Fruit fly (Drosophila melanogaster) whole organism, embryonic: ENCODE measurements around the gene CG6153.

ENCODE experiments used
- Atf3 ChIP-seq: fragments of 200-800 bp; sonication (Bioruptor generic); optimal IDR thresholded peaks from 3 replicates; lab custom pipeline; 2016; ENCODE audit warnings: missing biosample characterization, missing genetic modification characterization
- BEAF-32 ChIP-seq: fragments of 200-800 bp; sonication (Bioruptor generic); optimal IDR thresholded peaks from 3 replicates; lab custom pipeline; 2017; ENCODE audit warnings: missing biosample characterization, missing genetic modification characterization, mild to moderate bottlenecking, moderate library complexity, missing genetic modification reagents
- CG10431 ChIP-seq: fragments of 200-800 bp; sonication (Bioruptor generic); optimal IDR thresholded peaks from 3 replicates; lab custom pipeline; 2018; ENCODE audit warnings: missing biosample characterization, mild to moderate bottlenecking, missing genetic modification characterization
- CG15514 ChIP-seq: fragments of 200-800 bp; sonication (Bioruptor generic); optimal IDR thresholded peaks from 3 replicates; lab custom pipeline; 2017; ENCODE audit warnings: missing biosample characterization, missing genetic modification characterization, mild to moderate bottlenecking, moderate library complexity, missing genetic modification reagents
- CG16813 ChIP-seq: fragments of 200-800 bp; sonication (Bioruptor generic); IDR thresholded peaks from 3 replicates; pipeline ENCODE4 v1.3.6; 2022; ENCODE audit warnings: missing biosample characterization, missing genetic modification characterization; ENCODE audit not compliant: partially characterized antibody
- CG17912 ChIP-seq: fragments of 200-800 bp; sonication (Bioruptor generic); optimal IDR thresholded peaks from 2 replicates; lab custom pipeline; 2018; ENCODE audit warnings: missing biosample characterization, mild to moderate bottlenecking, missing genetic modification characterization
- CG2712 ChIP-seq: fragments of 200-800 bp; optimal IDR thresholded peaks from 3 replicates; lab custom pipeline; 2019; ENCODE audit warnings: missing biosample characterization, mild to moderate bottlenecking, missing genetic modification characterization, moderate library complexity
- CG31441 ChIP-seq: fragments of 200-800 bp; sonication (Bioruptor generic); IDR thresholded peaks from 2 replicates; pipeline ENCODE4 v1.3.6; 2022; ENCODE audit warnings: missing biosample characterization, missing genetic modification characterization
- CG32532 ChIP-seq: fragments of 200-800 bp; sonication (Bioruptor generic); IDR thresholded peaks from 2 replicates; pipeline ENCODE4 v1.3.6; 2022; ENCODE audit warnings: missing biosample characterization, missing genetic modification characterization
- CG32772 ChIP-seq: fragments of 200-800 bp; sonication (Bioruptor generic); IDR thresholded peaks from 2 replicates; pipeline ENCODE4 v1.3.6; 2022; ENCODE audit warnings: missing biosample characterization, missing genetic modification characterization
- CG34224 ChIP-seq: fragments of 200-800 bp; sonication (Bioruptor generic); IDR thresholded peaks from 3 replicates; pipeline ENCODE4 v1.3.6; 2022; ENCODE audit warnings: missing biosample characterization, missing genetic modification characterization; ENCODE audit not compliant: partially characterized antibody
- CG34376 ChIP-seq: fragments of 200-800 bp; sonication (Bioruptor generic); optimal IDR thresholded peaks from 2 replicates; lab custom pipeline; 2018; ENCODE audit warnings: missing biosample characterization, mild to moderate bottlenecking, missing genetic modification characterization
- CG3847 ChIP-seq: fragments of 200-800 bp; sonication (Bioruptor generic); IDR thresholded peaks from 2 replicates; pipeline ENCODE4 v1.3.6; 2022; ENCODE audit warnings: missing biosample characterization, missing genetic modification characterization
- CG4617 ChIP-seq: fragments of 200-800 bp; sonication (Bioruptor generic); optimal IDR thresholded peaks from 3 replicates; lab custom pipeline; 2016; ENCODE audit warnings: missing biosample characterization, missing genetic modification characterization, borderline replicate concordance
- CG6654 ChIP-seq: fragments of 200-800 bp; sonication (Bioruptor generic); optimal IDR thresholded peaks from 2 replicates; lab custom pipeline; 2017; ENCODE audit warnings: missing biosample characterization, mild to moderate bottlenecking, missing genetic modification characterization
- CG7745 ChIP-seq: fragments of 200-800 bp; sonication (Bioruptor generic); optimal IDR thresholded peaks from 2 replicates; lab custom pipeline; 2018; ENCODE audit warnings: missing biosample characterization, mild to moderate bottlenecking, missing genetic modification characterization, moderate library complexity
- CG8281 ChIP-seq: fragments of 200-800 bp; sonication (Bioruptor generic); optimal IDR thresholded peaks from 2 replicates; lab custom pipeline; 2018; ENCODE audit warnings: missing biosample characterization, mild to moderate bottlenecking, missing genetic modification characterization, moderate library complexity
- CG9437 ChIP-seq: fragments of 200-800 bp; sonication (Bioruptor generic); optimal IDR thresholded peaks from 2 replicates; lab custom pipeline; 2018; ENCODE audit warnings: missing biosample characterization, mild to moderate bottlenecking, missing genetic modification characterization
- CoRest ChIP-seq: fragments of 200-800 bp; sonication (Bioruptor generic); optimal IDR thresholded peaks from 3 replicates; lab custom pipeline; 2018; ENCODE audit warnings: missing biosample characterization, mild to moderate bottlenecking, missing genetic modification characterization, moderate library complexity
- Dad ChIP-seq: fragments of 200-800 bp; sonication (Bioruptor generic); optimal IDR thresholded peaks from 3 replicates; lab custom pipeline; 2016; ENCODE audit warnings: missing biosample characterization, missing genetic modification characterization
- Dp ChIP-seq: fragments of 200-800 bp; sonication (Bioruptor generic); optimal IDR thresholded peaks from 2 replicates; lab custom pipeline; 2018; ENCODE audit warnings: missing biosample characterization, mild to moderate bottlenecking, missing genetic modification characterization, moderate library complexity
- HLH4C ChIP-seq: fragments of 200-800 bp; sonication (Bioruptor generic); IDR thresholded peaks from 3 replicates; pipeline ENCODE4 v1.3.6; 2022; ENCODE audit warnings: missing biosample characterization, missing genetic modification characterization; ENCODE audit not compliant: partially characterized antibody
- HmgZ ChIP-seq: fragments of 200-800 bp; sonication (Bioruptor generic); optimal IDR thresholded peaks from 2 replicates; lab custom pipeline; 2018; ENCODE audit warnings: missing biosample characterization, mild to moderate bottlenecking, missing genetic modification characterization
- Ptx1 ChIP-seq: fragments of 200-800 bp; sonication (Bioruptor generic); IDR thresholded peaks from 2 replicates; pipeline ENCODE4 v1.3.6; 2022; ENCODE audit warnings: missing biosample characterization, missing genetic modification characterization
- Ravus ChIP-seq: fragments of 200-800 bp; sonication (Bioruptor generic); IDR thresholded peaks from 2 replicates; pipeline ENCODE4 v1.3.6; 2022; ENCODE audit warnings: missing biosample characterization, missing genetic modification characterization
- Rfx ChIP-seq: fragments of 200-800 bp; sonication (Bioruptor generic); IDR thresholded peaks from 2 replicates; pipeline ENCODE4 v1.3.6; 2022; ENCODE audit warnings: missing biosample characterization, missing genetic modification characterization
- Spps ChIP-seq: fragments of 200-800 bp; sonication (Bioruptor generic); optimal IDR thresholded peaks from 2 replicates; lab custom pipeline; 2018; ENCODE audit warnings: missing biosample characterization, mild to moderate bottlenecking, missing genetic modification characterization
- Stat92E ChIP-seq, 3 experiments: fragments of >200 bp in 2 of 3; fragments of 200-800 bp in 1 of 3; sonication (Bioruptor generic) in 1 of 3; optimal IDR thresholded peaks; 2 replicates each; lab custom pipeline; 2017 to 2019; ENCODE audit warnings: missing biosample characterization in 3 of 3, missing genetic modification characterization in 3 of 3, mild to moderate bottlenecking in 1 of 3, moderate library complexity in 1 of 3
- Trl ChIP-seq, 3 experiments: fragments of >200 bp in 2 of 3; fragments of 200-800 bp in 1 of 3; sonication (Bioruptor generic) in 1 of 3; optimal IDR thresholded peaks; 2 replicates in 1 of 3; 3 replicates in 2 of 3; lab custom pipeline; 2016 to 2017; ENCODE audit warnings: missing biosample characterization in 1 of 3, missing genetic modification characterization in 1 of 3
- Vsx1 ChIP-seq: fragments of 200-800 bp; sonication (Bioruptor generic); optimal IDR thresholded peaks from 2 replicates; lab custom pipeline; 2017; ENCODE audit warnings: missing biosample characterization, mild to moderate bottlenecking, missing genetic modification characterization, missing genetic modification reagents
- bbx ChIP-seq: fragments of 200-800 bp; sonication (Bioruptor generic); IDR thresholded peaks from 2 replicates; pipeline ENCODE4 v1.3.6; 2022; ENCODE audit warnings: missing biosample characterization, missing genetic modification characterization; ENCODE audit not compliant: partially characterized antibody
- cas ChIP-seq: fragments of 200-800 bp; sonication (Bioruptor generic); IDR thresholded peaks from 2 replicates; pipeline ENCODE4 v1.3.6; 2022; ENCODE audit warnings: missing biosample characterization, missing genetic modification characterization
- hb ChIP-seq: fragments of 200-800 bp; sonication (Bioruptor generic); IDR thresholded peaks from 3 replicates; pipeline ENCODE4 v1.3.6; 2022; ENCODE audit warnings: missing biosample characterization, missing genetic modification characterization; ENCODE audit not compliant: partially characterized antibody
- hth ChIP-seq: fragments of >200 bp; optimal IDR thresholded peaks from 2 replicates; lab custom pipeline; 2017; ENCODE audit warnings: inconsistent platforms
- jumu ChIP-seq: fragments of 200-800 bp; sonication (Bioruptor generic); optimal IDR thresholded peaks from 3 replicates; lab custom pipeline; 2016; ENCODE audit warnings: missing biosample characterization, missing genetic modification characterization
- nerfin-1 ChIP-seq: fragments of 200-800 bp; sonication (Bioruptor generic); optimal IDR thresholded peaks from 3 replicates; lab custom pipeline; 2019; ENCODE audit warnings: missing biosample characterization, mild to moderate bottlenecking, missing genetic modification characterization, moderate library complexity
- onecut ChIP-seq: fragments of 200-800 bp; sonication (Bioruptor generic); IDR thresholded peaks from 2 replicates; pipeline ENCODE4 v1.3.6; 2022; ENCODE audit warnings: missing biosample characterization, missing genetic modification characterization
- phol ChIP-seq: fragments of 200-800 bp; sonication (Bioruptor generic); optimal IDR thresholded peaks from 3 replicates; lab custom pipeline; 2018; ENCODE audit warnings: missing biosample characterization, mild to moderate bottlenecking, missing genetic modification characterization, moderate library complexity
- repo ChIP-seq: fragments of 200-800 bp; sonication (Bioruptor generic); optimal IDR thresholded peaks from 2 replicates; lab custom pipeline; 2016; ENCODE audit warnings: missing biosample characterization, missing genetic modification characterization
- row ChIP-seq: fragments of 200-800 bp; sonication (Bioruptor generic); IDR thresholded peaks from 3 replicates; pipeline ENCODE4 v1.3.6; 2022; ENCODE audit warnings: missing biosample characterization, missing genetic modification characterization
- sd ChIP-seq: fragments of 200-800 bp; sonication (Bioruptor generic); optimal IDR thresholded peaks from 3 replicates; lab custom pipeline; 2018; ENCODE audit warnings: missing biosample characterization, mild to moderate bottlenecking, missing genetic modification characterization, moderate library complexity
- sug ChIP-seq: fragments of 200-800 bp; optimal IDR thresholded peaks from 2 replicates; lab custom pipeline; 2019; ENCODE audit warnings: missing biosample characterization, mild to moderate bottlenecking, missing genetic modification characterization, moderate library complexity
- ttk ChIP-seq: fragments of 200-800 bp; sonication (Bioruptor generic); IDR thresholded peaks from 2 replicates; pipeline ENCODE4 v2.1.2; 2022; ENCODE audit warnings: missing biosample characterization, missing genetic modification characterization
- vnd ChIP-seq: fragments of 200-800 bp; sonication (Bioruptor generic); IDR thresholded peaks from 3 replicates; pipeline ENCODE4 v1.3.6; 2022; ENCODE audit warnings: missing biosample characterization, missing genetic modification characterization; ENCODE audit not compliant: partially characterized antibody
- wdn ChIP-seq: fragments of 200-800 bp; sonication (Bioruptor generic); IDR thresholded peaks from 2 replicates; pipeline ENCODE4 v1.3.6; 2022; ENCODE audit warnings: missing biosample characterization, missing genetic modification characterization

CG6153 gene

dm6 chr2L:12694823-12695420, 2.1 kb downstream of the CG6153 start, which contains the start of the genes IFT43 and PICK1 (continued):
- TF ChIP-seq Dp (GFP tag; lab: Kevin White, UChicago) (peak; percentile 37), HmgZ (tag; lab: Kevin White, UChicago) (peak; percentile 19), bbx (GFP tag; lab: Robert Waterston, UW) (peak; percentile 86), CG15514 (GFP tag; lab: Kevin White, UChicago) (no peak), CG16813 (GFP tag; lab: Robert Waterston, UW) (peak; percentile 72), vnd (GFP tag; lab: Robert Waterston, UW) (peak; percentile 77), repo (no peak), CG3847 (GFP tag; lab: Robert Waterston, UW) (0 out of 2 replicates have a peak, but pooled peaks have one; percentile 20), hb (GFP tag; lab: Robert Waterston, UW) (peak; percentile 72; the same call in 2 of the 3 replicates), CG4617 (GFP tag; lab: Kevin White, UChicago) (peak; percentile 42), onecut (peak; percentile 98), hth (lab: Kevin White, UChicago) (no peak), row (peak; percentile 35; the same call in 1 of the 3 replicates), HLH4C (GFP tag; lab: Robert Waterston, UW) (peak; percentile 77), CG8281 (tag; lab: Kevin White, UChicago) (no peak)

DNA sequence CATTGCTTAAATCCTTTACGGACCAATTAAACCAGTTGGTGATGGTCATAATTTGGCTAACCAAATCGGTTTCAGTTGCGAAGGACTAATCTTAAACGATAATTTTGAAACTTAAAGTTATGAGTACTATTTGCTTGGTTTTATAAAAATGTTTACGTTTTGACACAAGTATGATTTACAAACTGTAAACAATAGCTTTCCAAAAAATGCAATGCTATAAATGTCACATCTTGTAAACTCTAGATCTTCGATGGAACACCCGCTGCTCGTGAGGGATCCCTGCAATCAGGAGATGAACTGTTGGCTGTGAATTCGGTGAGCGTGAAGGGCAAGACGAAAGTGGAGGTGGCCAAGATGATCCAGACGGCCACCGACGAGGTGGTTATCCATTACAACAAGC, 4.4 kb downstream of the CG6153 start, which contains the start of gene CG5781:
CG5781 (minus strand) TSS at position 101 of the 400 bp plus-strand sequence.
- TF ChIP-seq nerfin-1 (no peak), CG7745 (tag; lab: Kevin White, UChicago) (no peak), CG17912 (GFP tag; lab: Kevin White, UChicago) (no peak), CG6654 (GFP tag; lab: Kevin White, UChicago) (no peak), CG10431 (GFP tag; lab: Kevin White, UChicago) (no peak), jumu (GFP tag; lab: Kevin White, UChicago) (no peak), ttk (GFP tag; lab: Robert Waterston, UW) (no peak), CG34224 (no peak), BEAF-32 (GFP tag; lab: Kevin White, UChicago) (no peak), Spps (no peak), Stat92E (GFP tag; optimal IDR thresholded peaks at IDR 0.05; lab: Kevin White, UChicago) (no peak), CG32772 (GFP tag; lab: Robert Waterston, UW) (no peak), Ptx1 (GFP tag; lab: Robert Waterston, UW) (no peak), Dad (GFP tag; lab: Kevin White, UChicago) (no peak)

DNA sequence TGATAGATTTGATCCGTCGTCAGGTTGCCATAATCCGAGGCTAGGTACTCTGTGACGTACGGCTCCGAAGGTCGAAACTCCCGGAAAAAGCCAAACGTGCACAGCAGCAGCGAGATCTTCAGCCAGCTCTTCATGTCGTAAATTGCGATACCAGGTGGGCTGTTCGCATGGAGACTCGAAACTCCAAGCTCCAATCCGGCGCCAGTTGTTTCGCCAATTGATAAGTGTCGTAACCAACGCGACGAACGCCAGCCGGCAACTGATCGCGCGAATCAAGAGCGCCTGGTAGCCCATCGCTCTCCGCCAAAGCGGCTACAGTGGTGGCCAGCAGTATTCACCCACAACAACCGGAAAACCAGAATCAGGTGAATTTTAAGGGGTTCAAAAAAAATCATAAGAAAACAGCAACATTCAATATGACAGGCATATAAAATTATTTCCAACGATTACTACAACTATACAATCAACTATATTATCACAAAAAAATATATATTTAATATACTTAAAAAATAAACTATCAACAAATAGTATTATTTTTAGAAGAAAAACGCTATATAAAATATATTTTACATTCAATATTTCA, 7.7 kb downstream of the CG6153 start, which contains the start of gene CG17036:
CG17036 (minus strand) TSS at position 366 of the 583 bp plus-strand sequence.
- TF ChIP-seq Atf3 (GFP tag; lab: Kevin White, UChicago) (no peak), Trl (optimal IDR thresholded peaks at IDR 0.05; lab: Kevin White, UChicago) (no peak), Trl (GFP tag; optimal IDR thresholded peaks at IDR 0.05; lab: Kevin White, UChicago) (no peak), CG2712 (tag; lab: Kevin White, UChicago) (peak; percentile 36), Ptx1 (GFP tag; lab: Robert Waterston, UW) (peak; percentile 39; the same call in 1 of the 2 replicates), CG31441 (GFP tag; lab: Robert Waterston, UW) (peak; percentile 43), cas (no peak), CG9437 (GFP tag; lab: Kevin White, UChicago) (peak; percentile 10), Vsx1 (no peak), ttk (GFP tag; lab: Robert Waterston, UW) (no peak), phol (peak; percentile 23), CoRest (tag; lab: Kevin White, UChicago) (peak; percentile 53), Rfx (peak; percentile 66), wdn (GFP tag; lab: Robert Waterston, UW) (0 out of 2 replicates have a peak, but pooled peaks have one; percentile 6), sug (tag; lab: Kevin White, UChicago) (peak; percentile 18), sd (tag; lab: Kevin White, UChicago) (no peak), CG34376 (GFP tag; lab: Kevin White, UChicago) (peak; percentile 30), Ravus (GFP tag; lab: Robert Waterston, UW) (0 out of 2 replicates have a peak, but pooled peaks have one; percentile 6), CG32532 (GFP tag; lab: Robert Waterston, UW) (peak; percentile 62; the same call in 1 of the 2 replicates)
